Worm (Caenorhabditis elegans) whole organism, midembryonic: ENCODE data around the gene abl-1.

Experiments
- T22C8.4 ChIP-seq: fragments of 200-800 bp; sonication (Bioruptor generic); IDR thresholded peaks from 2 replicates; pipeline ENCODE4 v1.3.6; 2022; ENCODE audit warnings: missing genetic modification characterization, missing compliant biosample characterization
- klf-2 ChIP-seq: fragments of 200-800 bp; sonication (Bioruptor generic); conservative IDR thresholded peaks from 2 replicates; pipeline ENCODE4 v1.3.6; 2022; ENCODE audit warnings: missing genetic modification reagents, missing genetic modification characterization, missing compliant biosample characterization
- ztf-23 ChIP-seq: fragments of 200-800 bp; sonication (Bioruptor generic); IDR thresholded peaks from 2 replicates; pipeline ENCODE4 v1.3.6; 2022; ENCODE audit warnings: missing genetic modification reagents, missing genetic modification characterization, missing compliant biosample characterization

ce11 chrX:10559203-10559602 is 64.8 kb downstream of the abl-1 start, which contains the start of gene F59F5.7:
- no peak for TF ChIP-seq klf-2 (GFP tag; lab: Robert Waterston, UW)
- TF ChIP-seq ztf-23 (GFP tag; lab: Robert Waterston, UW): no peak
- no peak for TF ChIP-seq T22C8.4 (GFP tag; lab: Robert Waterston, UW)
